Fruit fly (Drosophila melanogaster) whole organism, embryonic: ENCODE results near the gene CG5235.
A peak's percentile ranks its signal among the peaks of the same experiment; 100 is the strongest.

Source experiments
- Asciz ChIP-seq: fragments of 200-800 bp; sonication (Bioruptor generic); optimal IDR thresholded peaks from 2 replicates; lab custom pipeline; 2017; ENCODE audit warnings: missing biosample characterization, mild to moderate bottlenecking, missing genetic modification characterization, missing genetic modification reagents
- B-H2 ChIP-seq: fragments of 200-800 bp; sonication (Bioruptor generic); optimal IDR thresholded peaks from 2 replicates; lab custom pipeline; 2018; ENCODE audit warnings: missing biosample characterization, mild to moderate bottlenecking, missing genetic modification characterization
- Bteb2 ChIP-seq: fragments of 200-800 bp; sonication (Bioruptor generic); optimal IDR thresholded peaks from 2 replicates; lab custom pipeline; 2016; ENCODE audit warnings: missing biosample characterization, missing genetic modification characterization
- CG10462 ChIP-seq: fragments of 200-800 bp; sonication (Bioruptor generic); optimal IDR thresholded peaks from 2 replicates; lab custom pipeline; 2016; ENCODE audit warnings: missing biosample characterization, missing genetic modification characterization
- CG10979 ChIP-seq: fragments of 200-800 bp; sonication (Bioruptor generic); optimal IDR thresholded peaks from 2 replicates; lab custom pipeline; 2018; ENCODE audit warnings: missing biosample characterization, mild to moderate bottlenecking, missing genetic modification characterization, moderate library complexity
- CG13123 ChIP-seq: fragments of 200-800 bp; sonication (Bioruptor generic); optimal IDR thresholded peaks from 2 replicates; lab custom pipeline; 2016; ENCODE audit warnings: missing biosample characterization, missing genetic modification characterization
- CG13624 ChIP-seq: fragments of 200-800 bp; sonication (Bioruptor generic); optimal IDR thresholded peaks from 2 replicates; lab custom pipeline; 2016; ENCODE audit warnings: missing biosample characterization, missing genetic modification characterization
- CG15269 ChIP-seq: fragments of 200-800 bp; sonication (Bioruptor generic); optimal IDR thresholded peaks from 2 replicates; lab custom pipeline; 2018; ENCODE audit warnings: missing biosample characterization, mild to moderate bottlenecking, missing genetic modification characterization, moderate library complexity
- CG17912 ChIP-seq: fragments of 200-800 bp; sonication (Bioruptor generic); optimal IDR thresholded peaks from 2 replicates; lab custom pipeline; 2018; ENCODE audit warnings: missing biosample characterization, mild to moderate bottlenecking, missing genetic modification characterization
- CG18011 ChIP-seq: fragments of 200-800 bp; sonication (Bioruptor generic); optimal IDR thresholded peaks from 2 replicates; lab custom pipeline; 2017; ENCODE audit warnings: missing biosample characterization, missing genetic modification characterization, mild to moderate bottlenecking, moderate library complexity, missing genotype
- CG18599 ChIP-seq: fragments of 200-800 bp; sonication (Bioruptor generic); optimal IDR thresholded peaks from 3 replicates; lab custom pipeline; 2017; ENCODE audit warnings: missing biosample characterization, missing genetic modification characterization, mild to moderate bottlenecking, moderate library complexity, missing genetic modification reagents
- CG18764 ChIP-seq: fragments of 200-800 bp; sonication (Bioruptor generic); optimal IDR thresholded peaks from 3 replicates; lab custom pipeline; 2016; ENCODE audit warnings: missing biosample characterization, missing genetic modification characterization
- CG2202 ChIP-seq: fragments of 200-800 bp; sonication (Bioruptor generic); optimal IDR thresholded peaks from 2 replicates; lab custom pipeline; 2018; ENCODE audit warnings: missing biosample characterization, mild to moderate bottlenecking, missing genetic modification characterization
- CG31365 ChIP-seq: fragments of 200-800 bp; sonication (Bioruptor generic); optimal IDR thresholded peaks from 2 replicates; lab custom pipeline; 2018; ENCODE audit warnings: missing biosample characterization, mild to moderate bottlenecking, missing genetic modification characterization
- CG3726 ChIP-seq: fragments of 200-800 bp; sonication (Bioruptor generic); IDR thresholded peaks from 3 replicates; pipeline ENCODE4, ENCODE4 v1.3.6; 2022; ENCODE audit warnings: missing biosample characterization, missing genetic modification characterization
- CG4707 ChIP-seq: fragments of 200-800 bp; sonication (Bioruptor generic); optimal IDR thresholded peaks from 2 replicates; lab custom pipeline; 2018; ENCODE audit warnings: missing biosample characterization, mild to moderate bottlenecking, missing genetic modification characterization, moderate library complexity
- CG6272 ChIP-seq: fragments of 200-800 bp; sonication (Bioruptor generic); IDR thresholded peaks from 2 replicates; pipeline ENCODE4 v1.3.6; 2022; ENCODE audit warnings: missing biosample characterization, missing genetic modification characterization
- CG6654 ChIP-seq: fragments of 200-800 bp; sonication (Bioruptor generic); optimal IDR thresholded peaks from 2 replicates; lab custom pipeline; 2017; ENCODE audit warnings: missing biosample characterization, mild to moderate bottlenecking, missing genetic modification characterization
- CG8924 ChIP-seq: fragments of 200-800 bp; optimal IDR thresholded peaks from 3 replicates; lab custom pipeline; 2019; ENCODE audit warnings: missing biosample characterization, mild to moderate bottlenecking, missing genetic modification characterization, moderate library complexity
- CG9609 ChIP-seq: fragments of 200-800 bp; sonication (Bioruptor generic); optimal IDR thresholded peaks from 3 replicates; lab custom pipeline; 2016; ENCODE audit warnings: missing biosample characterization, missing genetic modification characterization
- D19B ChIP-seq: fragments of 200-800 bp; sonication (Bioruptor generic); optimal IDR thresholded peaks from 2 replicates; lab custom pipeline; 2017; ENCODE audit warnings: missing biosample characterization, mild to moderate bottlenecking, missing genetic modification characterization
- Doc3 ChIP-seq: fragments of 200-800 bp; sonication (Bioruptor generic); IDR thresholded peaks from 3 replicates; pipeline ENCODE4 v1.3.6; 2022; ENCODE audit warnings: missing biosample characterization, missing genetic modification characterization; ENCODE audit not compliant: partially characterized antibody
- Hand ChIP-seq: fragments of 200-800 bp; sonication (Bioruptor generic); optimal IDR thresholded peaks from 2 replicates; lab custom pipeline; 2017; ENCODE audit warnings: mild to moderate bottlenecking, missing biosample characterization, missing genetic modification reagents, missing genetic modification characterization
- Hsf ChIP-seq: fragments of 200-800 bp; sonication (Bioruptor generic); optimal IDR thresholded peaks from 3 replicates; lab custom pipeline; 2016; ENCODE audit warnings: missing biosample characterization, missing genetic modification characterization
- Lpt ChIP-seq: fragments of >200 bp; optimal IDR thresholded peaks from 2 replicates; lab custom pipeline; 2018; ENCODE audit warnings: missing biosample characterization, missing genetic modification characterization
- Myb ChIP-seq: fragments of 200-800 bp; sonication (Bioruptor generic); optimal IDR thresholded peaks from 2 replicates; lab custom pipeline; 2016; ENCODE audit warnings: missing biosample characterization, missing genetic modification characterization
- Nf-YC ChIP-seq: fragments of 200-800 bp; optimal IDR thresholded peaks from 3 replicates; lab custom pipeline; 2019; ENCODE audit warnings: missing biosample characterization, mild to moderate bottlenecking, missing genetic modification characterization, moderate library complexity
- PHDP ChIP-seq: fragments of 200-800 bp; sonication (Bioruptor generic); optimal IDR thresholded peaks from 3 replicates; lab custom pipeline; 2018; ENCODE audit warnings: missing biosample characterization, mild to moderate bottlenecking, missing genetic modification characterization, moderate library complexity
- Pdp1 ChIP-seq, 2 experiments: fragments of 200-800 bp; sonication (Bioruptor generic); optimal IDR thresholded peaks; 3 replicates each; lab custom pipeline; 2016; ENCODE audit warnings: missing biosample characterization in 2 of 2, missing genetic modification characterization in 2 of 2, mild to moderate bottlenecking in 1 of 2, moderate library complexity in 1 of 2
- Side ChIP-seq: fragments of 200-800 bp; sonication (Bioruptor generic); optimal IDR thresholded peaks from 2 replicates; lab custom pipeline; 2016; ENCODE audit warnings: missing biosample characterization, missing genetic modification characterization
- Six4 ChIP-seq: fragments of 200-800 bp; sonication (Bioruptor generic); optimal IDR thresholded peaks from 2 replicates; lab custom pipeline; 2016; ENCODE audit warnings: missing biosample characterization, missing genetic modification characterization
- Trl ChIP-seq, 3 experiments: fragments of >200 bp in 2 of 3; fragments of 200-800 bp in 1 of 3; sonication (Bioruptor generic) in 1 of 3; optimal IDR thresholded peaks; 2 replicates in 1 of 3; 3 replicates in 2 of 3; lab custom pipeline; 2016 to 2017; ENCODE audit warnings: missing biosample characterization in 1 of 3, missing genetic modification characterization in 1 of 3
- ab ChIP-seq: fragments of 200-800 bp; sonication (Bioruptor generic); optimal IDR thresholded peaks from 2 replicates; lab custom pipeline; 2016; ENCODE audit warnings: missing biosample characterization, missing genetic modification characterization
- ap ChIP-seq: fragments of 200-800 bp; sonication (Bioruptor generic); IDR thresholded peaks from 2 replicates; pipeline ENCODE4 v1.3.6; 2022; ENCODE audit warnings: missing biosample characterization, missing genetic modification characterization
- btn ChIP-seq: fragments of 200-800 bp; sonication (Bioruptor generic); optimal IDR thresholded peaks from 2 replicates; lab custom pipeline; 2016; ENCODE audit warnings: missing biosample characterization, missing genetic modification characterization
- crp ChIP-seq, 2 experiments: fragments of 200-800 bp; sonication (Bioruptor generic); optimal IDR thresholded peaks; 2 replicates in 1 of 2; 3 replicates in 1 of 2; lab custom pipeline; 2017; ENCODE audit warnings: missing biosample characterization in 2 of 2, missing genetic modification characterization in 2 of 2, mild to moderate bottlenecking in 1 of 2, moderate library complexity in 1 of 2
- disco-r ChIP-seq: fragments of 200-800 bp; sonication (Bioruptor generic); optimal IDR thresholded peaks from 2 replicates; lab custom pipeline; 2016; ENCODE audit warnings: missing biosample characterization, missing genetic modification characterization
- fu2 ChIP-seq: fragments of 200-800 bp; sonication (Bioruptor generic); optimal IDR thresholded peaks from 2 replicates; lab custom pipeline; 2016; ENCODE audit warnings: missing biosample characterization, missing genetic modification characterization
- ham ChIP-seq: fragments of 200-800 bp; sonication (Bioruptor generic); IDR thresholded peaks from 2 replicates; pipeline ENCODE4 v1.3.6; 2022; ENCODE audit warnings: missing biosample characterization, missing genetic modification characterization
- kay ChIP-seq: fragments of 200-800 bp; sonication (Bioruptor generic); optimal IDR thresholded peaks from 2 replicates; lab custom pipeline; 2016; ENCODE audit warnings: missing biosample characterization, missing genetic modification characterization
- lab ChIP-seq: fragments of 200-800 bp; sonication (Bioruptor generic); optimal IDR thresholded peaks from 3 replicates; lab custom pipeline; 2017; ENCODE audit warnings: missing biosample characterization, missing genetic modification characterization, mild to moderate bottlenecking, moderate library complexity, missing genetic modification reagents
- pho ChIP-seq: fragments of 200-800 bp; sonication (Bioruptor generic); optimal IDR thresholded peaks from 2 replicates; lab custom pipeline; 2016; ENCODE audit warnings: missing biosample characterization, missing genetic modification characterization
- phol ChIP-seq: fragments of 200-800 bp; sonication (Bioruptor generic); optimal IDR thresholded peaks from 3 replicates; lab custom pipeline; 2018; ENCODE audit warnings: missing biosample characterization, mild to moderate bottlenecking, missing genetic modification characterization, moderate library complexity
- pzg ChIP-seq: fragments of 200-800 bp; sonication (Bioruptor generic); optimal IDR thresholded peaks from 3 replicates; lab custom pipeline; 2018; ENCODE audit warnings: missing biosample characterization, mild to moderate bottlenecking, missing genetic modification characterization, moderate library complexity
- sd ChIP-seq: fragments of 200-800 bp; sonication (Bioruptor generic); optimal IDR thresholded peaks from 3 replicates; lab custom pipeline; 2018; ENCODE audit warnings: missing biosample characterization, mild to moderate bottlenecking, missing genetic modification characterization, moderate library complexity
- seq ChIP-seq: fragments of 200-800 bp; sonication (Bioruptor generic); IDR thresholded peaks from 2 replicates; pipeline ENCODE4 v1.3.6; 2022; ENCODE audit warnings: missing biosample characterization, missing genetic modification characterization
- sim ChIP-seq: fragments of 200-800 bp; sonication (Bioruptor generic); IDR thresholded peaks from 2 replicates; pipeline ENCODE4 v1.3.6; 2022; ENCODE audit warnings: missing biosample characterization, missing genetic modification characterization
- sima ChIP-seq: fragments of 200-800 bp; sonication (Bioruptor generic); optimal IDR thresholded peaks from 2 replicates; lab custom pipeline; 2016; ENCODE audit warnings: missing biosample characterization, missing genetic modification characterization
- z ChIP-seq: fragments of 200-800 bp; sonication (Bioruptor generic); IDR thresholded peaks from 3 replicates; pipeline ENCODE4 v1.3.6; 2022; ENCODE audit warnings: missing biosample characterization, missing genetic modification characterization
- zfh1 ChIP-seq: fragments of 200-800 bp; sonication (Bioruptor generic); IDR thresholded peaks from 3 replicates; pipeline ENCODE4 v1.3.6; 2022; ENCODE audit warnings: missing biosample characterization, missing genetic modification characterization

CG5235 gene

dm6 chr3L:16105528-16105927 is 15.3 kb upstream of the CG5235 start, which contains the start of the genes IntS9 and CG43295 (continued):
- TF ChIP-seq Myb: peak; percentile 70
- TF ChIP-seq CG13624 (GFP tag; lab: Kevin White, UChicago): peak; percentile 77
- TF ChIP-seq CG4707 (GFP tag; lab: Kevin White, UChicago): no peak
- TF ChIP-seq Hand (GFP tag; lab: Kevin White, UChicago): no peak
- peak; percentile 16 for TF ChIP-seq CG17912 (GFP tag; lab: Kevin White, UChicago)
- TF ChIP-seq pzg (GFP tag; lab: Kevin White, UChicago): peak; percentile 49
- peak; percentile 90 for TF ChIP-seq zfh1 (GFP tag; lab: Robert Waterston, UW)
- TF ChIP-seq Lpt (GFP tag; lab: Kevin White, UChicago): no peak
- peak; percentile 84 for TF ChIP-seq phol (tag; lab: Kevin White, UChicago)
- no peak for TF ChIP-seq Nf-YC (tag; lab: Kevin White, UChicago)
- 0 out of 2 replicates have a peak, but pooled peaks have one; percentile 19 for TF ChIP-seq ham (GFP tag; lab: Robert Waterston, UW)
- TF ChIP-seq CG2202 (tag; lab: Kevin White, UChicago): peak; percentile 55
- no peak for TF ChIP-seq z
- peak; percentile 85 for TF ChIP-seq CG9609 (GFP tag; lab: Kevin White, UChicago)
- TF ChIP-seq CG18599: peak; percentile 84
- peak; percentile 82 for TF ChIP-seq CG10979
- no peak for TF ChIP-seq B-H2
- peak; percentile 79 for TF ChIP-seq seq (GFP tag; lab: Robert Waterston, UW)
- no peak; the same call in 2 of the 3 replicates for TF ChIP-seq Doc3 (GFP tag; lab: Robert Waterston, UW)
- TF ChIP-seq Six4: peak; percentile 82
- peak; percentile 77 for TF ChIP-seq CG6272
- peak; percentile 70 for TF ChIP-seq CG18011
- peak; percentile 80 for TF ChIP-seq btn (GFP tag; lab: Kevin White, UChicago)
- TF ChIP-seq ab: peak; percentile 75
- TF ChIP-seq CG31365 (tag; lab: Kevin White, UChicago): peak; percentile 36
- peak; percentile 74 for TF ChIP-seq CG3726
- peak; percentile 85 for TF ChIP-seq Pdp1 (GFP tag; optimal IDR thresholded peaks at IDR 0.05; lab: Kevin White, UChicago)
- peak; percentile 60; the same call in 1 of the 2 replicates for TF ChIP-seq sim (GFP tag; lab: Robert Waterston, UW)
- peak; percentile 80 for TF ChIP-seq Bteb2 (GFP tag; lab: Kevin White, UChicago)
- TF ChIP-seq pho (GFP tag; lab: Kevin White, UChicago): peak; percentile 80
- peak; percentile 82 for TF ChIP-seq CG13123 (GFP tag; lab: Kevin White, UChicago)
- TF ChIP-seq ap (GFP tag; lab: Robert Waterston, UW): peak; percentile 79
- peak; percentile 87 for TF ChIP-seq Side (GFP tag; lab: Kevin White, UChicago)
- no peak for TF ChIP-seq CG15269 (tag; lab: Kevin White, UChicago)
- no peak for TF ChIP-seq D19B
- peak; percentile 91 for TF ChIP-seq Hsf (GFP tag; lab: Kevin White, UChicago)
- no peak for TF ChIP-seq lab (GFP tag; lab: Kevin White, UChicago)
- TF ChIP-seq sima (GFP tag; lab: Kevin White, UChicago): peak; percentile 25
- TF ChIP-seq Asciz (GFP tag; lab: Kevin White, UChicago): no peak
- peak; percentile 43 for TF ChIP-seq CG6654 (GFP tag; lab: Kevin White, UChicago)
- TF ChIP-seq CG18764 (GFP tag; lab: Kevin White, UChicago): peak; percentile 82
- TF ChIP-seq CG10462 (GFP tag; lab: Kevin White, UChicago): peak; percentile 75
- TF ChIP-seq kay: peak; percentile 64
- peak; percentile 46 for TF ChIP-seq disco-r (GFP tag; lab: Kevin White, UChicago)
- peak in 1 of 2 experiments; percentile 34 for TF ChIP-seq crp (GFP tag; optimal IDR thresholded peaks at IDR 0.05; lab: Kevin White, UChicago)
- no peak for TF ChIP-seq Trl (optimal IDR thresholded peaks at IDR 0.05; lab: Kevin White, UChicago)
- TF ChIP-seq Trl (GFP tag; optimal IDR thresholded peaks at IDR 0.05; lab: Kevin White, UChicago): peak; percentile 87
- TF ChIP-seq PHDP: no peak
- TF ChIP-seq fu2 (GFP tag; lab: Kevin White, UChicago): peak; percentile 80
- no peak for TF ChIP-seq sd (tag; lab: Kevin White, UChicago)
- TF ChIP-seq CG8924: no peak
